Worm (Caenorhabditis elegans): Measurements from ENCODE around the gene F13H8.6.

F13H8.6 gene

DNA sequence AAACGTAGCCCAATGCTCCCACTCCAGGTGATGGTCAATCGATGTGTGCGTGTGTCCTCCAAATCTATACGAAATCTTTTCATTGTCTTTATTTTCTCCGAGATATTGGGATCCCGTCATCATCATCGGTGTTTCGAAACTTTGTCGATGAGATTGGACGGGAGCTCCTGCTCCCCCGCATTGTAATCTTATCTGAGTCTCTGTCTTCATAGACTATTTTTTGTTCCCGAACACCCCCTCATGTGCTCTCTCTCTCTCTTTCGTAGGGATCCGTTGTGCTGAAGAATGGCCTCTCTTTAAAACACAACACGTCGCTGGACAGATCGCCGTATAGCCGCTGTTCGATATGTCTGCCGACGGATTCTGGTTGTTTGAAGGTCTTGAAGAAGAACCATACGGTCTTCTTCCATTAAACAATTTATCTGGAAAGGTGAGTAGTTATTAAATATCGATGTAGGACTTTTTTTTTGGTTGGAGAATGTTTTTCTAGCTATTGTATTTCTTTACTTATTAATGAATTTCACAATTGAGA lies 16.5 kb upstream of the F13H8.6 start, which contains the start of gene C29F5.1:
TSS of gene C29F5.1 (plus strand) at position 317 of the 532 bp plus-strand sequence.
- peak; percentile 50 for TF ChIP-seq rnt-1 (tag; optimal IDR thresholded peaks at IDR 0.05)
- TF ChIP-seq aly-2 (tag; optimal IDR thresholded peaks at IDR 0.05) = no peak
- TF ChIP-seq ceh-82 (tag; optimal IDR thresholded peaks at IDR 0.05) = no peak
- TF ChIP-seq nhr-12 (tag; optimal IDR thresholded peaks at IDR 0.05) = no peak
- no peak for TF ChIP-seq swsn-7 (tag; optimal IDR thresholded peaks at IDR 0.05)
- TF ChIP-seq dpl-1 (GFP tag; optimal IDR thresholded peaks at IDR 0.05) = no peak
- TF ChIP-seq tlp-1 (tag; optimal IDR thresholded peaks at IDR 0.05) = no peak
- peak; percentile 11 for TF ChIP-seq pag-3 (tag; optimal IDR thresholded peaks at IDR 0.05; ENCODE audit: borderline replicate concordance, insufficient read depth)
- no peak for TF ChIP-seq sox-4 (tag; optimal IDR thresholded peaks at IDR 0.05)
- no peak for TF ChIP-seq grh-1 (GFP tag; IDR thresholded peaks at IDR 0.05)
- no peak for TF ChIP-seq zag-1 (tag; optimal IDR thresholded peaks at IDR 0.05)
- no peak for TF ChIP-seq ets-5 (GFP tag; IDR thresholded peaks at IDR 0.05)
- TF ChIP-seq lin-15B (tag; optimal IDR thresholded peaks at IDR 0.05) = no peak
- TF ChIP-seq elt-2 (tag; optimal IDR thresholded peaks at IDR 0.05) = no peak
- no peak for TF ChIP-seq efl-1 (optimal IDR thresholded peaks at IDR 0.05)
- peak in 1 of 2 experiments; percentile 92 for TF ChIP-seq efl-1 (GFP tag; optimal IDR thresholded peaks at IDR 0.05 in 1 of 2)
- TF ChIP-seq fkh-4 (tag; optimal IDR thresholded peaks at IDR 0.05; ENCODE audit: borderline replicate concordance) = no peak
- TF ChIP-seq xbp-1 (tag; optimal IDR thresholded peaks at IDR 0.05) = no peak
- no peak for TF ChIP-seq efl-3 (GFP tag; optimal IDR thresholded peaks at IDR 0.05)
- no peak for TF ChIP-seq mef-2 (tag; optimal IDR thresholded peaks at IDR 0.05)
- no peak for TF ChIP-seq vab-15 (tag; optimal IDR thresholded peaks at IDR 0.05)
- no peak for TF ChIP-seq unc-30 (tag; optimal IDR thresholded peaks at IDR 0.05)
- no peak for TF ChIP-seq isw-1 (GFP tag; IDR thresholded peaks at IDR 0.05)
- TF ChIP-seq unc-130 (tag; optimal IDR thresholded peaks at IDR 0.05) = no peak
- TF ChIP-seq nhr-76 (tag; optimal IDR thresholded peaks at IDR 0.05) = no peak
- TF ChIP-seq zip-4 (GFP tag; optimal IDR thresholded peaks at IDR 0.05) = no peak
- TF ChIP-seq egl-27 (tag; optimal IDR thresholded peaks at IDR 0.05) = no peak
- no peak for TF ChIP-seq nhr-20 (tag; optimal IDR thresholded peaks at IDR 0.05)
- TF ChIP-seq lin-14 (GFP tag; optimal IDR thresholded peaks at IDR 0.05) = peak; percentile 89
- no peak for TF ChIP-seq lin-39 (tag; optimal IDR thresholded peaks at IDR 0.05)
- TF ChIP-seq unc-86 (tag; optimal IDR thresholded peaks at IDR 0.05) = no peak
- TF ChIP-seq jun-1 (tag; optimal IDR thresholded peaks at IDR 0.05) = no peak
- no peak for TF ChIP-seq ceh-88 (GFP tag; IDR thresholded peaks at IDR 0.05)
- no peak for TF ChIP-seq F16B12.6 (tag; optimal IDR thresholded peaks at IDR 0.05)
- no peak for TF ChIP-seq aha-1 (tag; optimal IDR thresholded peaks at IDR 0.05)
- TF ChIP-seq sup-37 (GFP tag; optimal IDR thresholded peaks at IDR 0.05) = no peak
- TF ChIP-seq mab-9 (GFP tag; IDR thresholded peaks at IDR 0.05) = no peak
- TF ChIP-seq ceh-8 (GFP tag; optimal IDR thresholded peaks at IDR 0.05) = no peak
- no peak for TF ChIP-seq fkh-10 (GFP tag; optimal IDR thresholded peaks at IDR 0.05)
- TF ChIP-seq ces-1 (GFP tag; optimal IDR thresholded peaks at IDR 0.05) = no peak
- TF ChIP-seq unc-62 (GFP tag; optimal IDR thresholded peaks at IDR 0.05) = no peak
- TF ChIP-seq fos-1 (tag; optimal IDR thresholded peaks at IDR 0.05) = no peak
- no peak for TF ChIP-seq alr-1 (tag; optimal IDR thresholded peaks at IDR 0.05; ENCODE audit: borderline replicate concordance)
- no peak for TF ChIP-seq ama-1 (optimal IDR thresholded peaks at IDR 0.05)
- no peak for TF ChIP-seq ceh-90 (tag; optimal IDR thresholded peaks at IDR 0.05)
- TF ChIP-seq lin-13 (GFP tag; optimal IDR thresholded peaks at IDR 0.05) = no peak
- no peak for TF ChIP-seq nhr-84 (tag; optimal IDR thresholded peaks at IDR 0.05)
- peak; percentile 34 for TF ChIP-seq dsc-1 (tag; optimal IDR thresholded peaks at IDR 0.05)
- TF ChIP-seq fkh-8 (tag; optimal IDR thresholded peaks at IDR 0.05) = no peak
- no peak for TF ChIP-seq hlh-17 (GFP tag; optimal IDR thresholded peaks at IDR 0.05; ENCODE audit: borderline replicate concordance)
- TF ChIP-seq hlh-4 (tag; optimal IDR thresholded peaks at IDR 0.05) = no peak
- no peak for TF ChIP-seq nhr-237 (tag; optimal IDR thresholded peaks at IDR 0.05)
- TF ChIP-seq nhr-28 (tag; optimal IDR thresholded peaks at IDR 0.05) = no peak
- TF ChIP-seq C34B4.2 (tag; optimal IDR thresholded peaks at IDR 0.05) = no peak
